Worm (Caenorhabditis elegans) whole organism, L1 larva: Measurements from ENCODE around the gene cra-1.

Source experiments
- C16A3.4 ChIP-seq: fragments of 150-350 bp; optimal IDR thresholded peaks from 2 replicates; lab custom pipeline; 2014; ENCODE audit warnings: missing biosample characterization, missing genetic modification characterization
- F16B12.6 ChIP-seq: fragments of 150-350 bp; optimal IDR thresholded peaks from 2 replicates; lab custom pipeline; 2014; ENCODE audit warnings: missing biosample characterization, missing genetic modification characterization
- aha-1 ChIP-seq: fragments of 150-350 bp; optimal IDR thresholded peaks from 2 replicates; lab custom pipeline; 2014; ENCODE audit warnings: missing biosample characterization, missing genetic modification characterization
- alr-1 ChIP-seq: fragments of 200-800 bp; sonication (Bioruptor generic); optimal IDR thresholded peaks from 2 replicates; lab custom pipeline; 2018; ENCODE audit warnings: borderline replicate concordance, mild to moderate bottlenecking, missing genetic modification characterization, missing compliant biosample characterization
- ama-1 ChIP-seq: fragments of 150-350 bp; optimal IDR thresholded peaks from 2 replicates; lab custom pipeline; 2014
- ceh-8 ChIP-seq: fragments of 200-800 bp; sonication (Bioruptor generic); optimal IDR thresholded peaks from 2 replicates; lab custom pipeline; 2018; ENCODE audit warnings: mild to moderate bottlenecking, missing genetic modification characterization, moderate library complexity, missing compliant biosample characterization
- ceh-82 ChIP-seq, 3 experiments: fragments of 150-350 bp in 1 of 3; sonication (generic microtip) in 2 of 3; optimal IDR thresholded peaks; 2 replicates each; lab custom pipeline; 2014 to 2017; ENCODE audit warnings: missing biosample characterization in 3 of 3, missing genetic modification characterization in 3 of 3
- ceh-88 ChIP-seq: fragments of 200-800 bp; sonication (Bioruptor generic); IDR thresholded peaks from 2 replicates; pipeline ENCODE4 v1.3.6; 2022; ENCODE audit warnings: missing genetic modification characterization, missing compliant biosample characterization
- dpl-1 ChIP-seq, 3 experiments: fragments of 150-350 bp in 2 of 3; sonication (generic microtip) in 1 of 3; optimal IDR thresholded peaks; 2 replicates each; lab custom pipeline; 2014 to 2017; ENCODE audit warnings: missing biosample characterization in 3 of 3, missing genetic modification characterization in 3 of 3, missing genetic modification reagents in 3 of 3
- efl-1 ChIP-seq, 4 experiments: fragments of 150-350 bp; optimal IDR thresholded peaks in 3 of 4; peaks in 1 of 4; 1 replicate in 1 of 4; 2 replicates in 3 of 4; lab custom pipeline; 2014; ENCODE audit warnings: missing biosample characterization in 2 of 4, missing genetic modification characterization in 2 of 4, missing genetic modification reagents in 2 of 4
- egl-13 ChIP-seq: sonication (generic microtip); optimal IDR thresholded peaks from 2 replicates; lab custom pipeline; 2016; ENCODE audit warnings: missing genotype, missing genetic modification reagents, missing genetic modification characterization, missing compliant biosample characterization
- elt-2 ChIP-seq: sonication (generic microtip); optimal IDR thresholded peaks from 2 replicates; lab custom pipeline; 2016; ENCODE audit warnings: missing genetic modification characterization, mild to moderate bottlenecking, inconsistent platforms, missing compliant biosample characterization, missing genetic modification reagents
- elt-3 ChIP-seq, 6 experiments: fragments of 150-350 bp in 1 of 6; sonication (generic microtip); optimal IDR thresholded peaks; 2 replicates each; lab custom pipeline; 2017 to 2018; ENCODE audit warnings: missing biosample characterization in 6 of 6, missing genetic modification characterization in 6 of 6, inconsistent platforms in 1 of 6
- fkh-10 ChIP-seq: sonication (generic microtip); optimal IDR thresholded peaks from 2 replicates; lab custom pipeline; 2017; ENCODE audit warnings: missing biosample characterization, missing genetic modification reagents, missing genetic modification characterization
- fkh-8 ChIP-seq: sonication (generic microtip); optimal IDR thresholded peaks from 2 replicates; lab custom pipeline; 2016; ENCODE audit warnings: mild to moderate bottlenecking, missing genetic modification characterization, missing compliant biosample characterization
- fos-1 ChIP-seq: fragments of 150-350 bp; optimal IDR thresholded peaks from 2 replicates; lab custom pipeline; 2014; ENCODE audit warnings: missing biosample characterization, missing genetic modification characterization
- hlh-17 ChIP-seq: fragments of 200-800 bp; sonication (Bioruptor generic); optimal IDR thresholded peaks from 2 replicates; lab custom pipeline; 2018; ENCODE audit warnings: missing genetic modification characterization, mild to moderate bottlenecking, missing compliant biosample characterization, moderate library complexity, borderline replicate concordance
- hpl-2 ChIP-seq: fragments of 150-350 bp; optimal IDR thresholded peaks from 2 replicates; lab custom pipeline; 2014; ENCODE audit warnings: missing biosample characterization, missing genetic modification reagents, missing genetic modification characterization
- irx-1 ChIP-seq: sonication (generic microtip); optimal IDR thresholded peaks from 2 replicates; lab custom pipeline; 2016; ENCODE audit warnings: missing genetic modification characterization, missing compliant biosample characterization
- jun-1 ChIP-seq: fragments of 150-350 bp; optimal IDR thresholded peaks from 2 replicates; lab custom pipeline; 2014; ENCODE audit warnings: missing biosample characterization, missing genetic modification reagents, missing genetic modification characterization
- lin-14 ChIP-seq: fragments of 200-800 bp; sonication (Bioruptor generic); optimal IDR thresholded peaks from 2 replicates; lab custom pipeline; 2018; ENCODE audit warnings: mild to moderate bottlenecking, missing genetic modification characterization, moderate library complexity, missing compliant biosample characterization
- lin-15B ChIP-seq: fragments of 150-350 bp; sonication (generic microtip); optimal IDR thresholded peaks from 3 replicates; lab custom pipeline; 2014; ENCODE audit warnings: missing biosample characterization, missing genetic modification characterization
- lin-35 ChIP-seq, 2 experiments: fragments of 150-350 bp; optimal IDR thresholded peaks; 2 replicates each; lab custom pipeline; 2014; ENCODE audit warnings: missing biosample characterization in 2 of 2, missing genetic modification characterization in 2 of 2, missing genetic modification reagents in 2 of 2
- lin-39 ChIP-seq: fragments of 150-350 bp; optimal IDR thresholded peaks from 2 replicates; lab custom pipeline; 2014; ENCODE audit warnings: missing biosample characterization, missing genetic modification reagents, missing genetic modification characterization
- lsy-2 ChIP-seq, 2 experiments: fragments of 150-350 bp; optimal IDR thresholded peaks; 2 replicates each; lab custom pipeline; 2014; ENCODE audit warnings: missing biosample characterization in 2 of 2, missing genetic modification characterization in 2 of 2
- mdl-1 ChIP-seq, 2 experiments: fragments of 150-350 bp; optimal IDR thresholded peaks; 2 replicates each; lab custom pipeline; 2014 to 2017; ENCODE audit warnings: missing biosample characterization in 2 of 2, missing genetic modification characterization in 2 of 2, inconsistent platforms in 1 of 2
- mef-2 ChIP-seq: fragments of 150-350 bp; optimal IDR thresholded peaks from 2 replicates; lab custom pipeline; 2014; ENCODE audit warnings: missing biosample characterization, missing genetic modification characterization
- mep-1 ChIP-seq: fragments of 150-350 bp; optimal IDR thresholded peaks from 2 replicates; lab custom pipeline; 2014; ENCODE audit warnings: missing biosample characterization, missing genetic modification characterization
- nhr-11 ChIP-seq: fragments of 150-350 bp; optimal IDR thresholded peaks from 2 replicates; lab custom pipeline; 2014; ENCODE audit warnings: missing biosample characterization, missing genetic modification characterization
- nhr-12 ChIP-seq: sonication (generic microtip); optimal IDR thresholded peaks from 2 replicates; lab custom pipeline; 2017; ENCODE audit warnings: missing biosample characterization, missing genetic modification characterization
- nhr-19 ChIP-seq: fragments of 200-800 bp; sonication (Bioruptor generic); conservative IDR thresholded peaks from 2 replicates; pipeline ENCODE4 v1.3.6; 2022; ENCODE audit warnings: missing genetic modification characterization, missing compliant biosample characterization
- nhr-20 ChIP-seq: sonication (generic microtip); optimal IDR thresholded peaks from 2 replicates; lab custom pipeline; 2016; ENCODE audit warnings: mild to moderate bottlenecking, missing genetic modification characterization, missing compliant biosample characterization
- nhr-28 ChIP-seq: fragments of 150-350 bp; optimal IDR thresholded peaks from 2 replicates; lab custom pipeline; 2014; ENCODE audit warnings: missing biosample characterization, missing genetic modification characterization
- nhr-47 ChIP-seq: sonication (generic microtip); optimal IDR thresholded peaks from 2 replicates; lab custom pipeline; 2016; ENCODE audit warnings: mild to moderate bottlenecking, missing genetic modification characterization, moderate library complexity, missing compliant biosample characterization
- nhr-71 ChIP-seq: sonication (generic microtip); optimal IDR thresholded peaks from 2 replicates; lab custom pipeline; 2016; ENCODE audit warnings: mild to moderate bottlenecking, missing genetic modification characterization, moderate library complexity, missing compliant biosample characterization
- nhr-77 ChIP-seq: fragments of 150-350 bp; optimal IDR thresholded peaks from 2 replicates; lab custom pipeline; 2014; ENCODE audit warnings: missing biosample characterization, missing genetic modification characterization
- pag-3 ChIP-seq: sonication (generic microtip); optimal IDR thresholded peaks from 2 replicates; lab custom pipeline; 2017; ENCODE audit warnings: missing genetic modification characterization, mild to moderate bottlenecking, missing compliant biosample characterization, antibody characterized with exemption, borderline replicate concordance; ENCODE audit not compliant: insufficient read depth
- pax-3 ChIP-seq: fragments of 200-800 bp; sonication (Bioruptor generic); optimal IDR thresholded peaks from 2 replicates; lab custom pipeline; 2018; ENCODE audit warnings: mild to moderate bottlenecking, missing genetic modification characterization, moderate library complexity, missing compliant biosample characterization
- rnt-1 ChIP-seq: sonication (generic microtip); optimal IDR thresholded peaks from 2 replicates; lab custom pipeline; 2016; ENCODE audit warnings: mild to moderate bottlenecking, missing genetic modification characterization, moderate library complexity, missing compliant biosample characterization
- snu-23 ChIP-seq: sonication (generic microtip); optimal IDR thresholded peaks from 2 replicates; lab custom pipeline; 2016; ENCODE audit warnings: missing genetic modification characterization, missing compliant biosample characterization
- sox-4 ChIP-seq: sonication (generic microtip); optimal IDR thresholded peaks from 2 replicates; lab custom pipeline; 2016; ENCODE audit warnings: missing genetic modification characterization, missing compliant biosample characterization
- sptf-1 ChIP-seq: fragments of 150-350 bp; optimal IDR thresholded peaks from 2 replicates; lab custom pipeline; 2014; ENCODE audit warnings: missing biosample characterization, missing genetic modification characterization
- swsn-7 ChIP-seq: sonication (generic microtip); optimal IDR thresholded peaks from 2 replicates; lab custom pipeline; 2016; ENCODE audit warnings: missing genetic modification characterization, missing compliant biosample characterization
- tlp-1 ChIP-seq: fragments of 150-350 bp; optimal IDR thresholded peaks from 2 replicates; lab custom pipeline; 2014; ENCODE audit warnings: missing biosample characterization, missing genetic modification characterization
- unc-98 ChIP-seq: fragments of 200-800 bp; sonication (Bioruptor generic); IDR thresholded peaks from 2 replicates; pipeline ENCODE4 v1.3.6; 2022; ENCODE audit warnings: missing genetic modification characterization, missing compliant biosample characterization
- vab-15 ChIP-seq: sonication (generic microtip); optimal IDR thresholded peaks from 2 replicates; lab custom pipeline; 2017; ENCODE audit warnings: missing genotype, mild to moderate bottlenecking, missing genetic modification characterization, missing compliant biosample characterization
- zag-1 ChIP-seq: fragments of 150-350 bp; optimal IDR thresholded peaks from 2 replicates; lab custom pipeline; 2014; ENCODE audit warnings: missing biosample characterization, missing genetic modification characterization
- ztf-11 ChIP-seq, 2 experiments: sonication (generic microtip); optimal IDR thresholded peaks; 2 replicates each; lab custom pipeline; 2016 to 2017; ENCODE audit warnings: missing genetic modification characterization in 2 of 2, missing biosample characterization in 1 of 2, missing compliant biosample characterization in 1 of 2
- ztf-4 ChIP-seq: fragments of 150-350 bp; optimal IDR thresholded peaks from 2 replicates; lab custom pipeline; 2014; ENCODE audit warnings: missing biosample characterization, missing genetic modification characterization

Gene cra-1

DNA sequence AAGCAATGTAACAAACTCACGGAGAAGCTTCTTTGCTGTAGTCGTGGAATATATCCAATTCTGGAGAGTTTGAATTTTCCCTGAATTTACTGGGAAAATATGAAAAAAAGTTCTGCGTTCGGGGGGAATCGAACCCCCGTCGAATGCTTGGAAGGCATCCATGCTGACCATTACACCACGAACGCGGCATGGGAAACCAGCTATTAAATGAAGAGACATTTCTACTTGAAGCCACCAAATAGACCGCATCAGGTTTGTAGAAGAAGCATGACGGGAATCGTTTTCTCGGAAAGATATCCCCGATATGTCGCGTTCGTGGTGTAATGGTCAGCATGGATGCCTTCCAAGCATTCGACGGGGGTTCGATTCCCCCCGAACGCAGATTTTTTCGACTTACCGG is 19.2 kb upstream of the cra-1 start:
- TF ChIP-seq lin-35 (GFP tag; optimal IDR thresholded peaks at IDR 0.05; lab: Kevin White, UChicago) (peak; percentile 11 to 62), fos-1 (tag; lab: Kevin White, UChicago) (no peak), vab-15 (tag; lab: Kevin White, UChicago) (no peak), nhr-19 (peak; percentile 38), rnt-1 (tag; lab: Kevin White, UChicago) (peak; percentile 16), ceh-88 (GFP tag; lab: Robert Waterston, UW) (no peak), dpl-1 (GFP tag; optimal IDR thresholded peaks at IDR 0.05; lab: Kevin White, UChicago) (peak in 1 of 3 experiments; percentile 13), mep-1 (tag; lab: Kevin White, UChicago) (peak; percentile 13), lin-14 (GFP tag; lab: Kevin White, UChicago) (no peak), nhr-71 (tag; lab: Kevin White, UChicago) (peak; percentile 34), mef-2 (tag; lab: Kevin White, UChicago) (no peak), C16A3.4 (peak; percentile 22), hpl-2 (no peak), F16B12.6 (tag; lab: Kevin White, UChicago) (peak; percentile 16), mdl-1 (tag; optimal IDR thresholded peaks at IDR 0.05; lab: Kevin White, UChicago) (peak in 1 of 2 experiments; percentile 22), elt-3 (tag; optimal IDR thresholded peaks at IDR 0.05; lab: Kevin White, UChicago) (peak in 1 of 6 experiments; percentile 13), snu-23 (peak; percentile 31), lsy-2 (tag; optimal IDR thresholded peaks at IDR 0.05; lab: Kevin White, UChicago) (peak in 1 of 2 experiments; percentile 46), irx-1 (tag; lab: Kevin White, UChicago) (no peak), nhr-47 (tag; lab: Kevin White, UChicago) (peak; percentile 22), nhr-20 (tag; lab: Kevin White, UChicago) (peak; percentile 4), efl-1 (optimal IDR thresholded peaks at IDR 0.05; lab: Kevin White, UChicago) (peak in 1 of 2 experiments; percentile 32), efl-1 (GFP tag; optimal IDR thresholded peaks at IDR 0.05 in 1 of 2; lab: Kevin White, UChicago) (peak in 1 of 2 experiments; percentile 8), nhr-12 (tag; lab: Kevin White, UChicago) (no peak), ztf-11 (tag; optimal IDR thresholded peaks at IDR 0.05; lab: Kevin White, UChicago) (no peak), hlh-17 (GFP tag; lab: Kevin White, UChicago) (no peak)
- TF ChIP-seq, all 84 proteins: peak for 15

DNA sequence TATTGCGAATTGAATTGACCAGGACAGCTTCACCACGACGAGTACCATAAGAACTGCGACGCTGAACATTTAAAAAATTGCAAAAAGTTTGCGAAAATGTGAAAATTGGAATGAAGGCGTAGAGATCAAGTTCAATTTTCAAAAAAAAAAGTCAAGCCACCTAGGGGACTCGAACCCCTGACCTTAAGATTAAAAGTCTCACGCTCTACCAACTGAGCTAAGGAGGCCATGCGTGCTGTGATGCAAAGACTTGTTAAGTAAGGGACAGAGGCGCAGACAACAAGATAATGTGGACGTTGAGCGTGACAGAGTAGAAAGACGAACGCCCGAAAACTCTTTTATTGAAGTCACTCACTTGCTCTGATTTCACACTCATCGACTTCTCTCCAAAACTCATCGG is 18.3 kb upstream of the cra-1 start:
- TF ChIP-seq hlh-17 (GFP tag; lab: Kevin White, UChicago) (no peak), efl-1 (optimal IDR thresholded peaks at IDR 0.05; lab: Kevin White, UChicago) (peak; percentile 50 to 71), efl-1 (GFP tag; optimal IDR thresholded peaks at IDR 0.05 in 1 of 2; lab: Kevin White, UChicago) (peak; percentile 60 to 96), ama-1 (no peak), ceh-88 (GFP tag; lab: Robert Waterston, UW) (no peak), aha-1 (tag; lab: Kevin White, UChicago) (no peak), nhr-28 (tag; lab: Kevin White, UChicago) (no peak), tlp-1 (tag; lab: Kevin White, UChicago) (no peak), nhr-47 (tag; lab: Kevin White, UChicago) (peak; percentile 75), nhr-11 (no peak), lin-15B (peak; percentile 5), F16B12.6 (tag; lab: Kevin White, UChicago) (peak; percentile 59), ceh-82 (tag; optimal IDR thresholded peaks at IDR 0.05; lab: Kevin White, UChicago) (peak; percentile 53 to 65 (median 59)), swsn-7 (tag; lab: Kevin White, UChicago) (peak; percentile 70), elt-3 (tag; optimal IDR thresholded peaks at IDR 0.05; lab: Kevin White, UChicago) (peak in 1 of 6 experiments; percentile 31), nhr-77 (tag; lab: Kevin White, UChicago) (peak; percentile 36), ztf-4 (peak; percentile 38), unc-98 (peak; percentile 36; the same call in 1 of the 2 replicates), elt-2 (no peak), lin-39 (tag; lab: Kevin White, UChicago) (no peak), sox-4 (tag; lab: Kevin White, UChicago) (no peak), pax-3 (tag; lab: Kevin White, UChicago) (no peak), sptf-1 (no peak), alr-1 (no peak), jun-1 (tag; lab: Kevin White, UChicago) (peak; percentile 21), egl-13 (tag; lab: Kevin White, UChicago) (no peak), mdl-1 (tag; optimal IDR thresholded peaks at IDR 0.05; lab: Kevin White, UChicago) (peak in 1 of 2 experiments; percentile 65), pag-3 (no peak), lin-14 (GFP tag; lab: Kevin White, UChicago) (peak; percentile 58), fkh-10 (GFP tag; lab: Kevin White, UChicago) (peak; percentile 37), zag-1 (tag; lab: Kevin White, UChicago) (no peak), fkh-8 (tag; lab: Kevin White, UChicago) (peak; percentile 44), ceh-8 (GFP tag; lab: Kevin White, UChicago) (peak; percentile 48)
